Fruit fly (Drosophila melanogaster) whole organism, embryonic: Measurements from ENCODE around the gene Irbp.
A peak's percentile ranks its signal among the peaks of the same experiment; 100 is the strongest.

ENCODE experiments used
- Abd-B ChIP-seq: fragments of 200-800 bp; sonication (Bioruptor generic); optimal IDR thresholded peaks from 2 replicates; lab custom pipeline; 2018; ENCODE audit warnings: missing biosample characterization, mild to moderate bottlenecking, missing genetic modification characterization, moderate library complexity
- BtbVII ChIP-seq: fragments of 200-800 bp; sonication (Bioruptor generic); optimal IDR thresholded peaks from 3 replicates; lab custom pipeline; 2017; ENCODE audit warnings: missing biosample characterization, mild to moderate bottlenecking, missing genetic modification characterization
- Bteb2 ChIP-seq: fragments of 200-800 bp; sonication (Bioruptor generic); optimal IDR thresholded peaks from 2 replicates; lab custom pipeline; 2016; ENCODE audit warnings: missing biosample characterization, missing genetic modification characterization
- CG10366 ChIP-seq: fragments of 200-800 bp; sonication (Bioruptor generic); IDR thresholded peaks from 2 replicates; pipeline ENCODE4 v1.3.6; 2022; ENCODE audit warnings: missing biosample characterization, missing genetic modification characterization
- CG11085 ChIP-seq: fragments of 200-800 bp; sonication (Bioruptor generic); IDR thresholded peaks from 2 replicates; pipeline ENCODE4 v1.3.6; 2022; ENCODE audit warnings: missing biosample characterization, missing genetic modification characterization
- CG12659 ChIP-seq: fragments of 200-800 bp; sonication (Bioruptor generic); optimal IDR thresholded peaks from 3 replicates; lab custom pipeline; 2017; ENCODE audit warnings: mild to moderate bottlenecking, missing biosample characterization, missing genetic modification reagents, missing genetic modification characterization
- CG13123 ChIP-seq: fragments of 200-800 bp; sonication (Bioruptor generic); optimal IDR thresholded peaks from 2 replicates; lab custom pipeline; 2016; ENCODE audit warnings: missing biosample characterization, missing genetic modification characterization
- CG13296 ChIP-seq: fragments of 200-800 bp; sonication (Bioruptor generic); optimal IDR thresholded peaks from 3 replicates; lab custom pipeline; 2018; ENCODE audit warnings: missing biosample characterization, mild to moderate bottlenecking, missing genetic modification characterization
- CG14710 ChIP-seq: fragments of 200-800 bp; sonication (Bioruptor generic); optimal IDR thresholded peaks from 3 replicates; lab custom pipeline; 2019; ENCODE audit warnings: missing biosample characterization, mild to moderate bottlenecking, missing genetic modification characterization, moderate library complexity
- CG14860 ChIP-seq: fragments of 200-800 bp; sonication (Bioruptor generic); IDR thresholded peaks from 3 replicates; pipeline ENCODE4 v1.3.6; 2022; ENCODE audit warnings: missing biosample characterization, missing genetic modification characterization; ENCODE audit not compliant: partially characterized antibody
- CG15269 ChIP-seq: fragments of 200-800 bp; sonication (Bioruptor generic); optimal IDR thresholded peaks from 2 replicates; lab custom pipeline; 2018; ENCODE audit warnings: missing biosample characterization, mild to moderate bottlenecking, missing genetic modification characterization, moderate library complexity
- CG15696 ChIP-seq: fragments of 200-800 bp; sonication (Bioruptor generic); optimal IDR thresholded peaks from 2 replicates; lab custom pipeline; 2019; ENCODE audit warnings: missing biosample characterization, mild to moderate bottlenecking, missing genetic modification characterization, moderate library complexity
- CG16863 ChIP-seq: fragments of 200-800 bp; sonication (Bioruptor generic); optimal IDR thresholded peaks from 3 replicates; lab custom pipeline; 2016; ENCODE audit warnings: missing biosample characterization, missing genetic modification characterization
- CG18599 ChIP-seq: fragments of 200-800 bp; sonication (Bioruptor generic); optimal IDR thresholded peaks from 3 replicates; lab custom pipeline; 2017; ENCODE audit warnings: missing biosample characterization, missing genetic modification characterization, mild to moderate bottlenecking, moderate library complexity, missing genetic modification reagents
- CG3163 ChIP-seq: fragments of 200-800 bp; sonication (Bioruptor generic); optimal IDR thresholded peaks from 3 replicates; lab custom pipeline; 2016; ENCODE audit warnings: missing biosample characterization, missing genetic modification characterization
- CG34376 ChIP-seq: fragments of 200-800 bp; sonication (Bioruptor generic); optimal IDR thresholded peaks from 2 replicates; lab custom pipeline; 2018; ENCODE audit warnings: missing biosample characterization, mild to moderate bottlenecking, missing genetic modification characterization
- CG43689 ChIP-seq: fragments of 200-800 bp; sonication (Bioruptor generic); IDR thresholded peaks from 2 replicates; pipeline ENCODE4 v1.3.6; 2022; ENCODE audit warnings: missing biosample characterization, missing genetic modification characterization
- CG4707 ChIP-seq: fragments of 200-800 bp; sonication (Bioruptor generic); optimal IDR thresholded peaks from 2 replicates; lab custom pipeline; 2018; ENCODE audit warnings: missing biosample characterization, mild to moderate bottlenecking, missing genetic modification characterization, moderate library complexity
- CG4854 ChIP-seq: fragments of 200-800 bp; sonication (Bioruptor generic); optimal IDR thresholded peaks from 2 replicates; lab custom pipeline; 2016; ENCODE audit warnings: missing biosample characterization, missing genetic modification characterization, inconsistent platforms
- CG6254 ChIP-seq: fragments of 200-800 bp; sonication (Bioruptor generic); optimal IDR thresholded peaks from 3 replicates; lab custom pipeline; 2017; ENCODE audit warnings: mild to moderate bottlenecking, missing biosample characterization, missing genetic modification reagents, missing genetic modification characterization
- CG6654 ChIP-seq: fragments of 200-800 bp; sonication (Bioruptor generic); optimal IDR thresholded peaks from 2 replicates; lab custom pipeline; 2017; ENCODE audit warnings: missing biosample characterization, mild to moderate bottlenecking, missing genetic modification characterization
- CG8089 ChIP-seq: fragments of 200-800 bp; sonication (Bioruptor generic); optimal IDR thresholded peaks from 3 replicates; lab custom pipeline; 2016; ENCODE audit warnings: missing biosample characterization, missing genetic modification characterization
- CG9817 ChIP-seq: fragments of 200-800 bp; sonication (Bioruptor generic); optimal IDR thresholded peaks from 2 replicates; lab custom pipeline; 2018; ENCODE audit warnings: missing biosample characterization, mild to moderate bottlenecking, missing genetic modification characterization, moderate library complexity
- CkIIα-i1 ChIP-seq: fragments of 200-800 bp; sonication (Bioruptor generic); IDR thresholded peaks from 2 replicates; pipeline ENCODE4 v1.3.6; 2022; ENCODE audit warnings: missing biosample characterization, missing genetic modification characterization
- D ChIP-seq, 2 experiments: fragments of 200-800 bp in 1 of 2; fragments of >200 bp in 1 of 2; sonication (Bioruptor generic) in 1 of 2; optimal IDR thresholded peaks; 2 replicates in 1 of 2; 3 replicates in 1 of 2; lab custom pipeline; 2017; ENCODE audit warnings: mild to moderate bottlenecking in 1 of 2, missing biosample characterization in 1 of 2, missing genetic modification characterization in 1 of 2, missing genetic modification reagents in 1 of 2
- H2.0 ChIP-seq: fragments of 200-800 bp; sonication (Bioruptor generic); IDR thresholded peaks from 2 replicates; pipeline ENCODE4 v1.3.6; 2022; ENCODE audit warnings: missing biosample characterization, missing genetic modification characterization
- HLH4C ChIP-seq: fragments of 200-800 bp; sonication (Bioruptor generic); IDR thresholded peaks from 3 replicates; pipeline ENCODE4 v1.3.6; 2022; ENCODE audit warnings: missing biosample characterization, missing genetic modification characterization; ENCODE audit not compliant: partially characterized antibody
- Hmr ChIP-seq: fragments of 200-800 bp; sonication (Bioruptor generic); optimal IDR thresholded peaks from 3 replicates; lab custom pipeline; 2017; ENCODE audit warnings: mild to moderate bottlenecking, missing biosample characterization, missing genetic modification reagents, missing genetic modification characterization
- Nf-YC ChIP-seq: fragments of 200-800 bp; optimal IDR thresholded peaks from 3 replicates; lab custom pipeline; 2019; ENCODE audit warnings: missing biosample characterization, mild to moderate bottlenecking, missing genetic modification characterization, moderate library complexity
- Opbp ChIP-seq: fragments of 200-800 bp; sonication (Bioruptor generic); IDR thresholded peaks from 3 replicates; pipeline ENCODE4 v1.3.6; 2022; ENCODE audit warnings: missing biosample characterization, missing genetic modification characterization; ENCODE audit not compliant: partially characterized antibody
- Taf1 ChIP-seq: fragments of 200-800 bp; sonication (Bioruptor generic); IDR thresholded peaks from 2 replicates; pipeline ENCODE4 v1.3.6; 2022; ENCODE audit warnings: missing biosample characterization, missing genetic modification characterization
- br ChIP-seq: fragments of >200 bp; optimal IDR thresholded peaks from 2 replicates; lab custom pipeline; 2017
- btn ChIP-seq: fragments of 200-800 bp; sonication (Bioruptor generic); optimal IDR thresholded peaks from 2 replicates; lab custom pipeline; 2016; ENCODE audit warnings: missing biosample characterization, missing genetic modification characterization
- cato ChIP-seq: fragments of 200-800 bp; sonication (Bioruptor generic); optimal IDR thresholded peaks from 2 replicates; lab custom pipeline; 2016; ENCODE audit warnings: missing biosample characterization, missing genetic modification characterization, borderline replicate concordance
- dan ChIP-seq: fragments of 200-800 bp; sonication (Bioruptor generic); IDR thresholded peaks from 2 replicates; pipeline ENCODE4 v1.3.6; 2022; ENCODE audit warnings: missing biosample characterization, missing genetic modification characterization
- dimm ChIP-seq: fragments of 200-800 bp; sonication (Bioruptor generic); IDR thresholded peaks from 2 replicates; pipeline ENCODE4 v1.3.6; 2022; ENCODE audit warnings: missing biosample characterization, missing genetic modification characterization
- fd96Cb ChIP-seq: fragments of 200-800 bp; sonication (Bioruptor generic); optimal IDR thresholded peaks from 2 replicates; lab custom pipeline; 2018; ENCODE audit warnings: missing biosample characterization, mild to moderate bottlenecking, missing genetic modification characterization, moderate library complexity
- fru ChIP-seq: fragments of >200 bp; optimal IDR thresholded peaks from 2 replicates; lab custom pipeline; 2017
- gt ChIP-seq: fragments of 200-800 bp; sonication (Bioruptor generic); IDR thresholded peaks from 2 replicates; pipeline ENCODE4 v1.3.6; 2022; ENCODE audit warnings: missing biosample characterization, missing genetic modification characterization
- maf-S ChIP-seq: fragments of 200-800 bp; sonication (Bioruptor generic); optimal IDR thresholded peaks from 2 replicates; lab custom pipeline; 2016; ENCODE audit warnings: missing biosample characterization, missing genetic modification characterization
- mirr ChIP-seq: fragments of 200-800 bp; sonication (Bioruptor generic); optimal IDR thresholded peaks from 3 replicates; lab custom pipeline; 2018; ENCODE audit warnings: missing biosample characterization, mild to moderate bottlenecking, missing genetic modification characterization
- nerfin-2 ChIP-seq: fragments of 200-800 bp; sonication (Bioruptor generic); IDR thresholded peaks from 2 replicates; pipeline ENCODE4 v1.3.6; 2022; ENCODE audit warnings: missing biosample characterization, missing genetic modification characterization; ENCODE audit not compliant: partially characterized antibody
- pita ChIP-seq: fragments of 200-800 bp; sonication (Bioruptor generic); optimal IDR thresholded peaks from 2 replicates; lab custom pipeline; 2017; ENCODE audit warnings: missing biosample characterization, mild to moderate bottlenecking, missing genetic modification characterization
- psq ChIP-seq: fragments of 200-800 bp; sonication (Bioruptor generic); optimal IDR thresholded peaks from 2 replicates; lab custom pipeline; 2017; ENCODE audit warnings: missing biosample characterization, missing genetic modification characterization
- sens-2 ChIP-seq: fragments of 200-800 bp; sonication (Bioruptor generic); IDR thresholded peaks from 2 replicates; pipeline ENCODE4 v1.3.6; 2022; ENCODE audit warnings: missing biosample characterization, missing genetic modification characterization
- seq ChIP-seq: fragments of 200-800 bp; sonication (Bioruptor generic); IDR thresholded peaks from 2 replicates; pipeline ENCODE4 v1.3.6; 2022; ENCODE audit warnings: missing biosample characterization, missing genetic modification characterization
- stwl ChIP-seq: fragments of 200-800 bp; sonication (Bioruptor generic); optimal IDR thresholded peaks from 3 replicates; lab custom pipeline; 2018; ENCODE audit warnings: missing biosample characterization, mild to moderate bottlenecking, missing genetic modification characterization, moderate library complexity
- usp ChIP-seq: fragments of >200 bp; optimal IDR thresholded peaks from 2 replicates; lab custom pipeline; 2017; ENCODE audit warnings: missing biosample characterization, missing genetic modification characterization
- wek ChIP-seq: fragments of 200-800 bp; sonication (Bioruptor generic); optimal IDR thresholded peaks from 3 replicates; lab custom pipeline; 2018; ENCODE audit warnings: missing biosample characterization, mild to moderate bottlenecking, missing genetic modification characterization, moderate library complexity
- zen ChIP-seq: fragments of 200-800 bp; sonication (Bioruptor generic); optimal IDR thresholded peaks from 3 replicates; lab custom pipeline; 2018; ENCODE audit warnings: missing biosample characterization, mild to moderate bottlenecking, missing genetic modification characterization, moderate library complexity

The Irbp gene

DNA sequence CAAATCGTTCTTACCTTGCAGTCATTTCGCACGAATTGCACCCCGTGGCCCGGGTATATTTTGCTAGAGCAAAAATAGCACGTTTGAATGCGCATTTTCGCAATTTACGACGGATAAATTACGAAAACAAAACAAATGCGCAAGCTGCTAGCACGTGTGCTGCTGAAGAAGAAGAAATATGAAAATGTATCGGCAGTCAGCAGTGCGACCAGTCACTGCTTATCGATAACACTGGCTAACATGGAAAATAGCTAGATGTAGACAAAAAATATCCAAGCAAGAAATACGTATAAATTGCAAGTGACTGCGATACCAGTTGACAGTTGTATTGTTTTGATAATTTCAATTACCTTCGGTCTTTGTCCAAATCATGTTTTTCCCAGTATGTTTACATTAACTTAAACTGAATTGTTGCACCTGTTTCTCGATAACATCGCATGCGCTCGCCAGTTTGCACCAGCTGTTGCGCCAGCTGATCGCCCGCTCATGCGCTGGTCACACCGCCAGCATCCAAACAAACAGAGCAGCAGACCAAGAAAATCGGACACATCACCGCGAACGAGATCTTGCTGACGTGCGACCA, 21.6 kb downstream of the Irbp start, which contains the start of the genes RpL24-like and CG5276 (continued):
- TF ChIP-seq CG13123 (GFP tag; lab: Kevin White, UChicago) (no peak), D (optimal IDR thresholded peaks at IDR 0.05; lab: Kevin White, UChicago) (peak; percentile 90), D (GFP tag; optimal IDR thresholded peaks at IDR 0.05; lab: Kevin White, UChicago) (no peak), CG9817 (no peak), fru (lab: Kevin White, UChicago) (no peak), fd96Cb (no peak), CG15696 (peak; percentile 11), CG13296 (no peak), H2.0 (GFP tag; lab: Robert Waterston, UW) (no peak), CG4854 (GFP tag; lab: Kevin White, UChicago) (no peak), CG11085 (GFP tag; lab: Robert Waterston, UW) (no peak), CG14710 (tag; lab: Kevin White, UChicago) (peak; percentile 80), CG14860 (GFP tag; lab: Robert Waterston, UW) (peak; percentile 52; the same call in 1 of the 3 replicates), CG12659 (GFP tag; lab: Kevin White, UChicago) (peak; percentile 56), dan (no peak), br (lab: Kevin White, UChicago) (no peak), Taf1 (GFP tag; lab: Robert Waterston, UW) (no peak), dimm (no peak), CG16863 (GFP tag; lab: Kevin White, UChicago) (no peak), nerfin-2 (GFP tag; lab: Robert Waterston, UW) (no peak), sens-2 (GFP tag; lab: Robert Waterston, UW) (no peak), pita (GFP tag; lab: Kevin White, UChicago) (no peak), CG18599 (GFP tag; lab: Kevin White, UChicago) (no peak), CG4707 (GFP tag; lab: Kevin White, UChicago) (no peak), btn (GFP tag; lab: Kevin White, UChicago) (no peak), CkIIα-i1 (GFP tag; lab: Robert Waterston, UW) (no peak), Nf-YC (tag; lab: Kevin White, UChicago) (no peak), cato (no peak), maf-S (GFP tag; lab: Kevin White, UChicago) (no peak), Bteb2 (GFP tag; lab: Kevin White, UChicago) (no peak), usp (GFP tag; lab: Kevin White, UChicago) (no peak), mirr (GFP tag; lab: Kevin White, UChicago) (no peak), psq (GFP tag; lab: Kevin White, UChicago) (no peak), zen (tag; lab: Kevin White, UChicago) (peak; percentile 48), seq (GFP tag; lab: Robert Waterston, UW) (no peak), Opbp (0 out of 3 replicates have a peak, but pooled peaks have one; percentile 16), CG34376 (GFP tag; lab: Kevin White, UChicago) (no peak), HLH4C (GFP tag; lab: Robert Waterston, UW) (peak; percentile 57; the same call in 2 of the 3 replicates), BtbVII (GFP tag; lab: Kevin White, UChicago) (no peak), CG10366 (GFP tag; lab: Robert Waterston, UW) (no peak), stwl (tag; lab: Kevin White, UChicago) (peak; percentile 35), Abd-B (no peak), gt (GFP tag; lab: Robert Waterston, UW) (no peak), CG15269 (tag; lab: Kevin White, UChicago) (no peak), wek (no peak), CG3163 (GFP tag; lab: Kevin White, UChicago) (no peak), CG43689 (GFP tag; lab: Robert Waterston, UW) (no peak), CG8089 (GFP tag; lab: Kevin White, UChicago) (no peak), Hmr (GFP tag; lab: Kevin White, UChicago) (no peak), CG6254 (GFP tag; lab: Kevin White, UChicago) (no peak), CG6654 (GFP tag; lab: Kevin White, UChicago) (no peak)
